Fruit fly (Drosophila melanogaster) whole organism, embryonic: Measurements from ENCODE around the gene CG17327.
A peak's percentile ranks its signal among the peaks of the same experiment; 100 is the strongest.

Experiments
- Adf1 ChIP-seq: fragments of 200-800 bp; sonication (Bioruptor generic); IDR thresholded peaks from 2 replicates; pipeline ENCODE4 v1.3.6; 2022; ENCODE audit warnings: missing biosample characterization, missing genetic modification characterization
- C15 ChIP-seq: fragments of 200-800 bp; sonication (Bioruptor generic); IDR thresholded peaks from 3 replicates; pipeline ENCODE4 v1.3.6; 2022; ENCODE audit warnings: missing biosample characterization, missing genetic modification characterization
- CG10209 ChIP-seq: fragments of 200-800 bp; sonication (Bioruptor generic); optimal IDR thresholded peaks from 3 replicates; lab custom pipeline; 2017; ENCODE audit warnings: missing biosample characterization, mild to moderate bottlenecking, missing genetic modification characterization, missing genetic modification reagents
- CG10543 ChIP-seq: fragments of 200-800 bp; sonication (Bioruptor generic); optimal IDR thresholded peaks from 3 replicates; lab custom pipeline; 2017; ENCODE audit warnings: missing biosample characterization, mild to moderate bottlenecking, missing genetic modification characterization, moderate library complexity
- CG1233 ChIP-seq: fragments of 200-800 bp; sonication (Bioruptor generic); optimal IDR thresholded peaks from 4 replicates; lab custom pipeline; 2018; ENCODE audit warnings: missing biosample characterization, mild to moderate bottlenecking, missing genetic modification characterization
- CG13424 ChIP-seq: fragments of 200-800 bp; sonication (Bioruptor generic); optimal IDR thresholded peaks from 2 replicates; lab custom pipeline; 2019; ENCODE audit warnings: missing biosample characterization, mild to moderate bottlenecking, missing genetic modification characterization, moderate library complexity
- CG15269 ChIP-seq: fragments of 200-800 bp; sonication (Bioruptor generic); optimal IDR thresholded peaks from 2 replicates; lab custom pipeline; 2018; ENCODE audit warnings: missing biosample characterization, mild to moderate bottlenecking, missing genetic modification characterization, moderate library complexity
- CG30020 ChIP-seq: fragments of 200-800 bp; optimal IDR thresholded peaks from 2 replicates; lab custom pipeline; 2019; ENCODE audit warnings: missing biosample characterization, mild to moderate bottlenecking, missing genetic modification characterization, moderate library complexity
- CG31388 ChIP-seq: fragments of 200-800 bp; sonication (Bioruptor generic); optimal IDR thresholded peaks from 2 replicates; lab custom pipeline; 2016; ENCODE audit warnings: missing biosample characterization, missing genetic modification characterization
- CG32772 ChIP-seq: fragments of 200-800 bp; sonication (Bioruptor generic); IDR thresholded peaks from 2 replicates; pipeline ENCODE4 v1.3.6; 2022; ENCODE audit warnings: missing biosample characterization, missing genetic modification characterization
- CG34422 ChIP-seq: fragments of 200-800 bp; sonication (Bioruptor generic); IDR thresholded peaks from 3 replicates; pipeline ENCODE4 v1.3.6; 2022; ENCODE audit warnings: missing biosample characterization, missing genetic modification characterization
- CG4328 ChIP-seq: fragments of 200-800 bp; sonication (Bioruptor generic); optimal IDR thresholded peaks from 3 replicates; lab custom pipeline; 2017; ENCODE audit warnings: missing biosample characterization, missing genetic modification reagents, missing genetic modification characterization
- CG4707 ChIP-seq: fragments of 200-800 bp; sonication (Bioruptor generic); optimal IDR thresholded peaks from 2 replicates; lab custom pipeline; 2018; ENCODE audit warnings: missing biosample characterization, mild to moderate bottlenecking, missing genetic modification characterization, moderate library complexity
- CG6683 ChIP-seq: fragments of 200-800 bp; sonication (Bioruptor generic); optimal IDR thresholded peaks from 2 replicates; lab custom pipeline; 2017; ENCODE audit warnings: missing biosample characterization, mild to moderate bottlenecking, missing genetic modification characterization, missing genetic modification reagents
- CG8290 ChIP-seq, 3 experiments: fragments of 200-800 bp; sonication (Bioruptor generic); optimal IDR thresholded peaks; 2 replicates each; lab custom pipeline; 2016 to 2019; ENCODE audit warnings: missing biosample characterization in 3 of 3, missing genetic modification characterization in 3 of 3, mild to moderate bottlenecking in 2 of 3, moderate library complexity in 1 of 3
- CG9932 ChIP-seq: fragments of 200-800 bp; sonication (Bioruptor generic); IDR thresholded peaks from 2 replicates; pipeline ENCODE4 v1.3.6; 2022; ENCODE audit warnings: missing biosample characterization, missing genetic modification characterization
- Chrac-16 ChIP-seq: fragments of 200-800 bp; sonication (Bioruptor generic); optimal IDR thresholded peaks from 3 replicates; lab custom pipeline; 2016; ENCODE audit warnings: missing biosample characterization, missing genetic modification characterization
- Ets97D ChIP-seq: fragments of 200-800 bp; sonication (Bioruptor generic); optimal IDR thresholded peaks from 3 replicates; lab custom pipeline; 2016; ENCODE audit warnings: missing biosample characterization, missing genetic modification characterization
- GATAe ChIP-seq: fragments of 200-800 bp; sonication (Bioruptor generic); conservative IDR thresholded peaks from 2 replicates; pipeline ENCODE4 v1.3.6; 2022; ENCODE audit warnings: missing biosample characterization, missing genetic modification characterization
- HHEX ChIP-seq: fragments of 200-800 bp; sonication (Bioruptor generic); optimal IDR thresholded peaks from 3 replicates; lab custom pipeline; 2017; ENCODE audit warnings: missing biosample characterization, mild to moderate bottlenecking, missing genetic modification characterization, missing genetic modification reagents
- Mes4 ChIP-seq: fragments of 200-800 bp; sonication (Bioruptor generic); optimal IDR thresholded peaks from 2 replicates; lab custom pipeline; 2016; ENCODE audit warnings: missing biosample characterization, missing genetic modification characterization
- NFAT ChIP-seq: fragments of 200-800 bp; sonication (Bioruptor generic); IDR thresholded peaks from 2 replicates; pipeline ENCODE4 v1.3.6; 2022; ENCODE audit warnings: missing biosample characterization, missing genetic modification characterization
- Nf-YA ChIP-seq: fragments of 200-800 bp; sonication (Bioruptor generic); IDR thresholded peaks from 2 replicates; pipeline ENCODE4 v1.3.6; 2022; ENCODE audit warnings: missing biosample characterization, missing genetic modification characterization
- Oaz ChIP-seq: fragments of 200-800 bp; sonication (Bioruptor generic); IDR thresholded peaks from 2 replicates; pipeline ENCODE4 v1.3.6; 2022; ENCODE audit warnings: missing biosample characterization, missing genetic modification characterization
- Pdp1 ChIP-seq, 2 experiments: fragments of 200-800 bp; sonication (Bioruptor generic); optimal IDR thresholded peaks; 3 replicates each; lab custom pipeline; 2016; ENCODE audit warnings: missing biosample characterization in 2 of 2, missing genetic modification characterization in 2 of 2, mild to moderate bottlenecking in 1 of 2, moderate library complexity in 1 of 2
- Ptx1 ChIP-seq: fragments of 200-800 bp; sonication (Bioruptor generic); IDR thresholded peaks from 2 replicates; pipeline ENCODE4 v1.3.6; 2022; ENCODE audit warnings: missing biosample characterization, missing genetic modification characterization
- Rfx ChIP-seq: fragments of 200-800 bp; sonication (Bioruptor generic); IDR thresholded peaks from 2 replicates; pipeline ENCODE4 v1.3.6; 2022; ENCODE audit warnings: missing biosample characterization, missing genetic modification characterization
- Sox102F ChIP-seq: fragments of 200-800 bp; sonication (Bioruptor generic); optimal IDR thresholded peaks from 2 replicates; lab custom pipeline; 2018; ENCODE audit warnings: missing biosample characterization, mild to moderate bottlenecking, missing genetic modification characterization, moderate library complexity
- al ChIP-seq: fragments of 200-800 bp; sonication (Bioruptor generic); IDR thresholded peaks from 2 replicates; pipeline ENCODE4 v1.3.6; 2022; ENCODE audit warnings: missing biosample characterization, missing genetic modification characterization
- az2 ChIP-seq: fragments of 200-800 bp; sonication (Bioruptor generic); optimal IDR thresholded peaks from 3 replicates; lab custom pipeline; 2016; ENCODE audit warnings: missing biosample characterization, missing genetic modification characterization
- bsh ChIP-seq, 2 experiments: fragments of 200-800 bp; sonication (Bioruptor generic); optimal IDR thresholded peaks; 2 replicates each; lab custom pipeline; 2017 to 2018; ENCODE audit warnings: mild to moderate bottlenecking in 2 of 2, missing biosample characterization in 2 of 2, missing genetic modification characterization in 2 of 2, moderate library complexity in 1 of 2
- cad ChIP-seq: fragments of >200 bp; optimal IDR thresholded peaks from 2 replicates; lab custom pipeline; 2017; ENCODE audit warnings: missing biosample characterization, missing genetic modification characterization
- crol ChIP-seq: fragments of 200-800 bp; sonication (Bioruptor generic); IDR thresholded peaks from 2 replicates; pipeline ENCODE4 v1.3.6; 2022; ENCODE audit warnings: missing biosample characterization, missing genetic modification characterization
- cwo ChIP-seq: fragments of 200-800 bp; sonication (Bioruptor generic); optimal IDR thresholded peaks from 3 replicates; lab custom pipeline; 2017; ENCODE audit warnings: missing biosample characterization, missing genetic modification characterization, mild to moderate bottlenecking, moderate library complexity, missing genetic modification reagents
- dm ChIP-seq: fragments of 200-800 bp; sonication (Bioruptor generic); optimal IDR thresholded peaks from 3 replicates; lab custom pipeline; 2016; ENCODE audit warnings: missing biosample characterization, missing genetic modification characterization
- ftz-f1 ChIP-seq: fragments of 200-800 bp; sonication (Bioruptor generic); optimal IDR thresholded peaks from 2 replicates; lab custom pipeline; 2016; ENCODE audit warnings: missing biosample characterization, missing genetic modification characterization
- h ChIP-seq: fragments of >200 bp; optimal IDR thresholded peaks from 2 replicates; lab custom pipeline; 2017
- hth ChIP-seq: fragments of >200 bp; optimal IDR thresholded peaks from 2 replicates; lab custom pipeline; 2017; ENCODE audit warnings: inconsistent platforms
- ind ChIP-seq: fragments of 200-800 bp; sonication (Bioruptor generic); optimal IDR thresholded peaks from 3 replicates; lab custom pipeline; 2016; ENCODE audit warnings: missing biosample characterization, missing genetic modification characterization
- kah ChIP-seq: fragments of 200-800 bp; sonication (Bioruptor generic); optimal IDR thresholded peaks from 2 replicates; lab custom pipeline; 2018; ENCODE audit warnings: missing biosample characterization, mild to moderate bottlenecking, missing genetic modification characterization
- mld ChIP-seq: fragments of 200-800 bp; sonication (Bioruptor generic); IDR thresholded peaks from 3 replicates; pipeline ENCODE4 v1.3.6; 2022; ENCODE audit warnings: missing biosample characterization, missing genetic modification characterization; ENCODE audit not compliant: partially characterized antibody
- odd ChIP-seq: fragments of 200-800 bp; sonication (Bioruptor generic); optimal IDR thresholded peaks from 2 replicates; lab custom pipeline; 2017; ENCODE audit warnings: missing biosample characterization, mild to moderate bottlenecking, missing genetic modification characterization
- pum ChIP-seq: fragments of 200-800 bp; sonication (Bioruptor generic); optimal IDR thresholded peaks from 2 replicates; lab custom pipeline; 2016; ENCODE audit warnings: missing biosample characterization, missing genetic modification characterization
- sc ChIP-seq, 3 experiments: fragments of >200 bp in 2 of 3; fragments of 200-800 bp in 1 of 3; sonication (Bioruptor generic) in 1 of 3; optimal IDR thresholded peaks; 2 replicates in 2 of 3; 3 replicates in 1 of 3; lab custom pipeline; 2017; ENCODE audit warnings: mild to moderate bottlenecking in 1 of 3, missing biosample characterization in 1 of 3, missing genetic modification characterization in 1 of 3, missing genetic modification reagents in 1 of 3
- sima ChIP-seq: fragments of 200-800 bp; sonication (Bioruptor generic); optimal IDR thresholded peaks from 2 replicates; lab custom pipeline; 2016; ENCODE audit warnings: missing biosample characterization, missing genetic modification characterization
- sug ChIP-seq: fragments of 200-800 bp; optimal IDR thresholded peaks from 2 replicates; lab custom pipeline; 2019; ENCODE audit warnings: missing biosample characterization, mild to moderate bottlenecking, missing genetic modification characterization, moderate library complexity
- vfl ChIP-seq: fragments of 200-800 bp; sonication (Bioruptor generic); optimal IDR thresholded peaks from 2 replicates; lab custom pipeline; 2016; ENCODE audit warnings: missing biosample characterization, missing genetic modification characterization
- zfh2 ChIP-seq: fragments of 200-800 bp; sonication (Bioruptor generic); optimal IDR thresholded peaks from 2 replicates; lab custom pipeline; 2016; ENCODE audit warnings: missing biosample characterization, missing genetic modification characterization

CG17327 gene

dm6 chr3R:13018284-13018900 is 20.9 kb upstream of the CG17327 start (continued):
- no peak for TF ChIP-seq zfh2 (GFP tag; lab: Kevin White, UChicago)
- TF ChIP-seq, all 482 proteins: peak for 28

DNA sequence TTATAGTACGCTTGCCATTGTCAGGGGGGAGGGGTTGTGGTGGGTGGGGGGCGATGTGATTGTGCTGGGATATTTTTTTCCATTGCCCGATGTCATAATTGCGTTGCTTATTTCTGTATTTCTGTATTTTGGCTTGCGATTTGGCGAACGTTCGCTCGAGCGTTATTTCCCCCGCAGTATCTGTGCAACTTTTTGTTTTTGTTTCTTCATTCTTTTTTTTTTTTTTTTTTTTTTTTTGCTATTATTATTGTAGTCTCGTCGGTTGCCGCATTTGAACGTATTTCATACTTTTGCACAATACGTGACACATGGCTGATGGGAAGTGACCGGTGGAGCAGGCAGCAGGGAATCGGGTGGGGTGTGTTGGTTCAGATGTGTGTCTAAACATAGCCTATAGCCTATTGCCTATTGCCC is 20.1 kb upstream of the CG17327 start:
- peak; percentile 9 for TF ChIP-seq cwo
- no peak for TF ChIP-seq CG15269 (tag; lab: Kevin White, UChicago)
- no peak for TF ChIP-seq h (lab: Kevin White, UChicago)
- TF ChIP-seq HHEX (GFP tag; lab: Kevin White, UChicago), result no peak
- no peak for TF ChIP-seq pum (GFP tag; lab: Kevin White, UChicago)
- TF ChIP-seq sima (GFP tag; lab: Kevin White, UChicago), result no peak
- TF ChIP-seq al (GFP tag; lab: Robert Waterston, UW), result no peak
- no peak for TF ChIP-seq bsh (GFP tag; optimal IDR thresholded peaks at IDR 0.05; lab: Kevin White, UChicago)
- no peak for TF ChIP-seq CG4707 (GFP tag; lab: Kevin White, UChicago)
- no peak for TF ChIP-seq dm
- no peak for TF ChIP-seq GATAe
- no peak for TF ChIP-seq Ptx1 (GFP tag; lab: Robert Waterston, UW)
- no peak for TF ChIP-seq mld
- TF ChIP-seq Pdp1 (GFP tag; optimal IDR thresholded peaks at IDR 0.05; lab: Kevin White, UChicago), result peak in 1 of 2 experiments; percentile 65
- TF ChIP-seq CG8290 (GFP tag; optimal IDR thresholded peaks at IDR 0.05; lab: Kevin White, UChicago), result no peak
- TF ChIP-seq CG8290 (tag; optimal IDR thresholded peaks at IDR 0.05; lab: Kevin White, UChicago), result no peak
- TF ChIP-seq kah (GFP tag; lab: Kevin White, UChicago), result no peak
- TF ChIP-seq Rfx (GFP tag; lab: Robert Waterston, UW), result no peak
- TF ChIP-seq CG13424 (tag; lab: Kevin White, UChicago), result no peak
- 0 out of 3 replicates have a peak, but pooled peaks have one; percentile 13 for TF ChIP-seq C15 (GFP tag; lab: Robert Waterston, UW)
- no peak for TF ChIP-seq CG1233 (GFP tag; lab: Kevin White, UChicago)
- TF ChIP-seq crol (GFP tag; lab: Robert Waterston, UW), result peak; percentile 78
- TF ChIP-seq hth (lab: Kevin White, UChicago), result no peak
- TF ChIP-seq NFAT (GFP tag; lab: Robert Waterston, UW), result peak; percentile 73; the same call in 1 of the 2 replicates
- no peak for TF ChIP-seq Chrac-16 (GFP tag; lab: Kevin White, UChicago)
- peak; percentile 23 for TF ChIP-seq sug (tag; lab: Kevin White, UChicago)
- TF ChIP-seq Oaz (GFP tag; lab: Robert Waterston, UW), result no peak
- no peak for TF ChIP-seq CG4328 (GFP tag; lab: Kevin White, UChicago)
- TF ChIP-seq Mes4 (GFP tag; lab: Kevin White, UChicago), result no peak
- TF ChIP-seq cad, result no peak
- no peak for TF ChIP-seq Nf-YA
- TF ChIP-seq CG34422 (GFP tag; lab: Robert Waterston, UW), result no peak
- TF ChIP-seq ind (GFP tag; lab: Kevin White, UChicago), result no peak
- TF ChIP-seq vfl (GFP tag; lab: Kevin White, UChicago), result no peak
- no peak for TF ChIP-seq CG30020 (tag; lab: Kevin White, UChicago)
- 0 out of 2 replicates have a peak, but pooled peaks have one; percentile 9 for TF ChIP-seq Adf1 (GFP tag; lab: Robert Waterston, UW)
- TF ChIP-seq CG31388 (GFP tag; lab: Kevin White, UChicago), result no peak
- no peak for TF ChIP-seq CG10209 (GFP tag; lab: Kevin White, UChicago)
- no peak for TF ChIP-seq CG6683 (GFP tag; lab: Kevin White, UChicago)
- TF ChIP-seq odd (GFP tag; lab: Kevin White, UChicago), result no peak
- TF ChIP-seq sc (optimal IDR thresholded peaks at IDR 0.05; lab: Kevin White, UChicago), result no peak
- TF ChIP-seq sc (GFP tag; optimal IDR thresholded peaks at IDR 0.05; lab: Kevin White, UChicago), result no peak
- TF ChIP-seq CG32772, result peak; percentile 39; the same call in 1 of the 2 replicates
- TF ChIP-seq CG10543 (GFP tag; lab: Kevin White, UChicago), result peak; percentile 62
- TF ChIP-seq Ets97D, result no peak
- TF ChIP-seq az2, result no peak
- no peak for TF ChIP-seq ftz-f1
- TF ChIP-seq CG9932, result peak; percentile 47
- TF ChIP-seq Sox102F, result no peak
